Worm (Caenorhabditis elegans) whole organism, L2 larva: ENCODE data around the gene gln-2.

Source experiments
- ama-1 ChIP-seq: fragments of 150-350 bp; optimal IDR thresholded peaks from 2 replicates; lab custom pipeline; 2018; ENCODE audit warnings: inconsistent platforms
- blmp-1 ChIP-seq: sonication (generic microtip); optimal IDR thresholded peaks from 2 replicates; lab custom pipeline; 2017; ENCODE audit warnings: missing genetic modification characterization, mild to moderate bottlenecking, missing compliant biosample characterization, antibody characterized with exemption, moderate library complexity; ENCODE audit not compliant: insufficient read depth
- ceh-82 ChIP-seq: fragments of 150-350 bp; optimal IDR thresholded peaks from 2 replicates; lab custom pipeline; 2014; ENCODE audit warnings: missing biosample characterization, missing genetic modification characterization
- elt-3 ChIP-seq: sonication (generic microtip); optimal IDR thresholded peaks from 2 replicates; lab custom pipeline; 2017; ENCODE audit warnings: missing biosample characterization, missing genetic modification characterization
- mdl-1 ChIP-seq, 2 experiments: fragments of 150-350 bp in 1 of 2; sonication (generic microtip) in 1 of 2; optimal IDR thresholded peaks; 2 replicates each; lab custom pipeline; 2017; ENCODE audit warnings: missing biosample characterization in 2 of 2, missing genetic modification characterization in 2 of 2
- nhr-12 ChIP-seq: fragments of 150-350 bp; optimal IDR thresholded peaks from 2 replicates; lab custom pipeline; 2014; ENCODE audit warnings: missing biosample characterization, missing genetic modification characterization
- nhr-23 ChIP-seq: fragments of 150-350 bp; optimal IDR thresholded peaks from 2 replicates; lab custom pipeline; 2014; ENCODE audit warnings: missing biosample characterization, missing genetic modification reagents, missing genetic modification characterization
- nhr-237 ChIP-seq: fragments of 150-350 bp; optimal IDR thresholded peaks from 2 replicates; lab custom pipeline; 2014; ENCODE audit warnings: missing biosample characterization, missing genetic modification characterization
- unc-62 ChIP-seq: fragments of 150-350 bp; optimal IDR thresholded peaks from 2 replicates; lab custom pipeline; 2014; ENCODE audit warnings: missing biosample characterization, missing genetic modification reagents, missing genetic modification characterization
- zag-1 ChIP-seq: fragments of 150-350 bp; optimal IDR thresholded peaks from 2 replicates; lab custom pipeline; 2014; ENCODE audit warnings: missing biosample characterization, missing genetic modification characterization
- ztf-4 ChIP-seq: fragments of 150-350 bp; optimal IDR thresholded peaks from 2 replicates; lab custom pipeline; 2014; ENCODE audit warnings: missing biosample characterization, missing genetic modification characterization

DNA sequence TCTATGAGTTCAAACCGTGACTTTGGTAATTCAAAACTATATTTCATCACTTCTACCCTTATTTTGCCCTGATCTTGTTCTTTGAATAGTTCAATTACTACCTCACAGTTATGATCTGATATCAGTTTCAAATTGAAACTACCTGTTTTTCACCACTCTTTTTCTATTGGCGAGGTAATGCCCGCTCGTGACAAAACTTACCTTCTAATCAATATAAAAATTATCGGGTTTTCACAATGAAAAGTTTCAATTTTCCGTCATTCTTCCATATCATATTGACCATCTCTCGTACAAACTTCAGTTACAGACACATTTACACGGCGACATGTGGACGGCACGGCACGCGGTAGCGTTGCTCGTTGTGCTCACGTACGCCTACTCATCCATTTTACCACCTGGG, 12.5 kb downstream of the gln-2 start, which contains the start of gene dec-7:
- TF ChIP-seq ama-1 (lab: Kevin White, UChicago): no peak
- TF ChIP-seq zag-1: no peak
- no peak for TF ChIP-seq nhr-23
- no peak for TF ChIP-seq nhr-237 (tag; lab: Kevin White, UChicago)
- no peak for TF ChIP-seq mdl-1 (tag; optimal IDR thresholded peaks at IDR 0.05; lab: Kevin White, UChicago)
- no peak for TF ChIP-seq elt-3 (tag; lab: Kevin White, UChicago)
- TF ChIP-seq blmp-1 (tag; lab: Kevin White, UChicago): no peak
- TF ChIP-seq unc-62 (GFP tag; lab: Kevin White, UChicago): no peak
- TF ChIP-seq nhr-12: no peak
- TF ChIP-seq ztf-4 (tag; lab: Kevin White, UChicago): no peak
- no peak for TF ChIP-seq ceh-82
